Worm (Caenorhabditis elegans) whole organism, midembryonic: ENCODE data around the gene sru-1.

Source experiments
- T22C8.4 ChIP-seq: fragments of 200-800 bp; sonication (Bioruptor generic); IDR thresholded peaks from 2 replicates; pipeline ENCODE4 v1.3.6; 2022; ENCODE audit warnings: missing genetic modification characterization, missing compliant biosample characterization
- flt-1 ChIP-seq: fragments of 200-800 bp; sonication (Bioruptor generic); IDR thresholded peaks from 2 replicates; pipeline ENCODE4 v1.3.6; 2022; ENCODE audit warnings: missing genetic modification characterization, missing compliant biosample characterization
- med-1 ChIP-seq: sonication (generic microtip); optimal IDR thresholded peaks from 2 replicates; lab custom pipeline; 2017; ENCODE audit warnings: missing genetic modification characterization, mild to moderate bottlenecking, missing compliant biosample characterization, antibody characterized with exemption, missing genetic modification reagents; ENCODE audit not compliant: insufficient read depth
- ref-1 ChIP-seq: fragments of 200-800 bp; sonication (Bioruptor generic); conservative IDR thresholded peaks from 2 replicates; pipeline ENCODE4 v1.3.6; 2022; ENCODE audit warnings: missing genetic modification reagents, missing genetic modification characterization, missing compliant biosample characterization
- tab-1 ChIP-seq: fragments of 200-800 bp; sonication (Bioruptor generic); IDR thresholded peaks from 2 replicates; pipeline ENCODE4 v1.3.6; 2022; ENCODE audit warnings: missing genetic modification characterization, missing compliant biosample characterization
- ztf-23 ChIP-seq: fragments of 200-800 bp; sonication (Bioruptor generic); IDR thresholded peaks from 2 replicates; pipeline ENCODE4 v1.3.6; 2022; ENCODE audit warnings: missing genetic modification reagents, missing genetic modification characterization, missing compliant biosample characterization

DNA sequence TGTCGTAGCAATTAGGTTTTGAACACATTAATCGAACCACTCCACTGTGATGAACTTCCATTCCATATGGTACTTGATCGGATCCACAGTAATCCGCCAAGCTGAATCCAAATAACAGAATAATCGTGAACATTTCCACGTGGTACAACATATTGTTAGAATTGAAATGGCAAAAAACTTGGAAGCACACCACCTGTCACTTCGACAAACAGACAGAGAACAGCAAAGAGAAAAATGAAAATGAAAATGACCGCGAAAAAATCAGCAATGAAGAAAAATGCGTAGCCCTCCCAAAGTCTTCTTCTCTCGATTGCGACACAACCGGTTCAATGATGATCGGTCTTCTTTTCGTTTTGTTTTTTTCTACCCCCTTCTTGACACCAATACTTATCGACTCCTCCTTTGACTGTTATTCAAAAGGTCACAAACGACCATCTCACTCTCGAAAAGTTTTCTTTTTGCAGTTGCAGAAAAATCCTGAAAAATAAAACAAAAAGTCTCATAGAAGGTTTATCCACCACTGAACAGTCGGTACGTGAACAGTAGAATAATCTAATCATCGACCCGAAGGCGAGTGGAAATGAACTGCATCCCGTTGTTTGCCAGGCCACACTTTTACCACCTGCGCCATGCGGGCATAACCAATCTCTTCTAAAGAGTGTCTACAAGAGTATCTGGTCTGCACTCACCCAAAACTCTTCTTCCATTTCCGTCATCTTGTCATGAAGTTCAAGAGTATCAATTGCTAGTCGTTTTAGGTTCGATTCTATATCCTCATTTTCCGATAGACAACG lies 11.1 kb upstream of the sru-1 start, which contains the start of gene wrt-3:
- peak; percentile 96 for TF ChIP-seq ztf-23 (GFP tag; lab: Robert Waterston, UW)
- TF ChIP-seq T22C8.4: peak; percentile 95
- TF ChIP-seq ref-1 (GFP tag; lab: Robert Waterston, UW): peak; percentile 95
- TF ChIP-seq med-1 (GFP tag; lab: Kevin White, UChicago): peak; percentile 89
- peak; percentile 98 for TF ChIP-seq tab-1 (GFP tag; lab: Robert Waterston, UW)
- peak; percentile 99 for TF ChIP-seq flt-1
